Worm (Caenorhabditis elegans) whole organism, late embryonic: ENCODE data around the gene F26F2.11.

Experiments used
- F13H6.1 ChIP-seq: sonication (generic microtip); optimal IDR thresholded peaks from 2 replicates; lab custom pipeline; 2016; ENCODE audit warnings: missing genetic modification characterization, missing compliant biosample characterization
- K02D7.2 ChIP-seq: sonication (generic microtip); optimal IDR thresholded peaks from 2 replicates; lab custom pipeline; 2017; ENCODE audit warnings: mild to moderate bottlenecking, missing genetic modification characterization, missing compliant biosample characterization
- ama-1 ChIP-seq: fragments of 150-350 bp; optimal IDR thresholded peaks from 2 replicates; lab custom pipeline; 2014
- ceh-19 ChIP-seq: fragments of 200-800 bp; sonication (Bioruptor generic); optimal IDR thresholded peaks from 2 replicates; lab custom pipeline; 2018; ENCODE audit warnings: mild to moderate bottlenecking, missing genetic modification characterization, missing compliant biosample characterization
- ceh-2 ChIP-seq: sonication (generic microtip); optimal IDR thresholded peaks from 2 replicates; lab custom pipeline; 2016; ENCODE audit warnings: missing genotype, missing genetic modification characterization, missing compliant biosample characterization
- ceh-24 ChIP-seq: sonication (generic microtip); optimal IDR thresholded peaks from 2 replicates; lab custom pipeline; 2016; ENCODE audit warnings: mild to moderate bottlenecking, missing genetic modification characterization, missing compliant biosample characterization
- ceh-30 ChIP-seq: fragments of 150-350 bp; optimal IDR thresholded peaks from 2 replicates; lab custom pipeline; 2014; ENCODE audit warnings: missing biosample characterization, missing genetic modification characterization
- ceh-45 ChIP-seq: fragments of 200-800 bp; sonication (Bioruptor generic); IDR thresholded peaks from 2 replicates; pipeline ENCODE4 v1.3.6; 2022; ENCODE audit warnings: missing genetic modification reagents, missing genetic modification characterization, missing compliant biosample characterization
- che-1 ChIP-seq: sonication (generic microtip); optimal IDR thresholded peaks from 2 replicates; lab custom pipeline; 2016; ENCODE audit warnings: mild to moderate bottlenecking, missing genetic modification characterization, missing compliant biosample characterization
- dmd-4 ChIP-seq: sonication (generic microtip); optimal IDR thresholded peaks from 2 replicates; lab custom pipeline; 2016; ENCODE audit warnings: borderline replicate concordance, missing genetic modification characterization, missing compliant biosample characterization
- dve-1 ChIP-seq: sonication (generic microtip); optimal IDR thresholded peaks from 2 replicates; lab custom pipeline; 2017; ENCODE audit warnings: antibody characterized with exemption, mild to moderate bottlenecking, missing genetic modification characterization, missing compliant biosample characterization
- elt-2 ChIP-seq: sonication (generic microtip); optimal IDR thresholded peaks from 2 replicates; lab custom pipeline; 2016; ENCODE audit warnings: missing genetic modification reagents, missing genetic modification characterization, missing compliant biosample characterization
- ets-4 ChIP-seq: sonication (generic microtip); optimal IDR thresholded peaks from 2 replicates; lab custom pipeline; 2016; ENCODE audit warnings: missing genetic modification characterization, missing compliant biosample characterization
- fax-1 ChIP-seq: sonication (generic microtip); optimal IDR thresholded peaks from 2 replicates; lab custom pipeline; 2016; ENCODE audit warnings: missing genotype, missing genetic modification characterization, missing compliant biosample characterization
- fkh-10 ChIP-seq: fragments of 150-350 bp; optimal IDR thresholded peaks from 2 replicates; lab custom pipeline; 2014; ENCODE audit warnings: missing biosample characterization, missing genetic modification reagents, missing genetic modification characterization
- fkh-6 ChIP-seq: sonication (generic microtip); optimal IDR thresholded peaks from 2 replicates; lab custom pipeline; 2016; ENCODE audit warnings: missing genetic modification characterization, missing compliant biosample characterization
- hlh-13 ChIP-seq: fragments of 200-800 bp; sonication (Bioruptor generic); optimal IDR thresholded peaks from 2 replicates; lab custom pipeline; 2018; ENCODE audit warnings: mild to moderate bottlenecking, missing genetic modification characterization, missing compliant biosample characterization
- hlh-30 ChIP-seq: sonication (generic microtip); optimal IDR thresholded peaks from 2 replicates; lab custom pipeline; 2017; ENCODE audit warnings: antibody characterized with exemption, missing genetic modification characterization, missing compliant biosample characterization; ENCODE audit not compliant: insufficient read depth
- lin-11 ChIP-seq: fragments of 200-800 bp; sonication (Bioruptor generic); optimal IDR thresholded peaks from 2 replicates; lab custom pipeline; 2018; ENCODE audit warnings: mild to moderate bottlenecking, missing genetic modification characterization, missing compliant biosample characterization
- madf-2 ChIP-seq: sonication (generic microtip); optimal IDR thresholded peaks from 2 replicates; lab custom pipeline; 2017; ENCODE audit warnings: missing genetic modification characterization, missing compliant biosample characterization
- mec-3 ChIP-seq: sonication (generic microtip); optimal IDR thresholded peaks from 2 replicates; lab custom pipeline; 2016; ENCODE audit warnings: borderline replicate concordance, missing genetic modification characterization, missing compliant biosample characterization
- nfya-1 ChIP-seq: sonication (generic microtip); optimal IDR thresholded peaks from 2 replicates; lab custom pipeline; 2017; ENCODE audit warnings: missing genetic modification characterization, mild to moderate bottlenecking, missing compliant biosample characterization, antibody characterized with exemption, moderate library complexity
- nhr-11 ChIP-seq: fragments of 150-350 bp; optimal IDR thresholded peaks from 2 replicates; lab custom pipeline; 2014; ENCODE audit warnings: missing biosample characterization, missing genetic modification characterization
- nhr-232 ChIP-seq: sonication (generic microtip); optimal IDR thresholded peaks from 2 replicates; lab custom pipeline; 2016; ENCODE audit warnings: missing genetic modification characterization, missing compliant biosample characterization
- npax-4 ChIP-seq: sonication (generic microtip); optimal IDR thresholded peaks from 2 replicates; lab custom pipeline; 2016; ENCODE audit warnings: missing genetic modification characterization, missing compliant biosample characterization
- pag-3 ChIP-seq: sonication (generic microtip); optimal IDR thresholded peaks from 2 replicates; lab custom pipeline; 2016; ENCODE audit warnings: missing compliant biosample characterization, missing genetic modification characterization, borderline replicate concordance
- pha-2 ChIP-seq: sonication (generic microtip); optimal IDR thresholded peaks from 2 replicates; lab custom pipeline; 2017; ENCODE audit warnings: mild to moderate bottlenecking, missing genetic modification characterization, missing compliant biosample characterization
- pros-1 ChIP-seq: fragments of 150-350 bp; optimal IDR thresholded peaks from 2 replicates; lab custom pipeline; 2014; ENCODE audit warnings: missing biosample characterization, missing genetic modification reagents, missing genetic modification characterization
- ref-2 ChIP-seq: sonication (generic microtip); optimal IDR thresholded peaks from 2 replicates; lab custom pipeline; 2016; ENCODE audit warnings: missing genetic modification characterization, missing compliant biosample characterization
- sdc-2 ChIP-seq: sonication (generic microtip); optimal IDR thresholded peaks from 2 replicates; lab custom pipeline; 2016; ENCODE audit warnings: missing genotype, missing genetic modification characterization, missing compliant biosample characterization
- sox-4 ChIP-seq: sonication (generic microtip); optimal IDR thresholded peaks from 2 replicates; lab custom pipeline; 2017; ENCODE audit warnings: mild to moderate bottlenecking, missing genetic modification characterization, inconsistent platforms, missing compliant biosample characterization
- tbx-2 ChIP-seq: sonication (generic microtip); optimal IDR thresholded peaks from 2 replicates; lab custom pipeline; 2016; ENCODE audit warnings: missing genetic modification characterization, missing compliant biosample characterization
- ttx-3 ChIP-seq: sonication (generic microtip); optimal IDR thresholded peaks from 2 replicates; lab custom pipeline; 2016; ENCODE audit warnings: missing genetic modification reagents, missing genetic modification characterization, missing compliant biosample characterization
- unc-3 ChIP-seq, 2 experiments: fragments of 200-800 bp in 1 of 2; sonication (Bioruptor generic) in 1 of 2; sonication (generic microtip) in 1 of 2; conservative IDR thresholded peaks in 1 of 2; optimal IDR thresholded peaks in 1 of 2; 2 replicates each; pipeline versions ENCODE4 v1.3.6 to Lab custom; 2016 to 2022; ENCODE audit warnings: missing compliant biosample characterization in 2 of 2, missing genetic modification characterization in 2 of 2, missing genetic modification reagents in 1 of 2

The F26F2.11 gene

DNA sequence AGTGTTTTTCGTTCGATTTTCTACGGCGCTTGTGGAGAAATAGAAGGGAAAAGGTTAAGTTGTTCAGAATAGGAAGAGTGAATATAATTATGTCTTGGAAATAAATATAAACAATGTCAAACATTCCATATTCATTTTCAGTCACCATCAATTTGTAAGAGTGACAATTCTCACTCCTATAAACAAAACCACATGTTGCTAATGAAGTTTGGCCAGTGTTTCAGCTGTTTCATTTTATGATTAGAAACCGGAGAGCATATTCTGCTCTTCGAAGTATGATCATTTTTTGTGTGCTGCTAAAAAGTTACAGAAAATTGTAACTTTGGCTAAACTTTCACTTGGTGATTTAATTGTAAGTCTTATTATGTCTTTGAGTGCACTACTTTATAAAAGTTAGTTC lies 40.4 kb downstream of the F26F2.11 start, which contains the start of gene Y38H6C.21:
Y38H6C.21 (minus strand) TSS at position 148 of the 400 bp plus-strand sequence.
- TF ChIP-seq ttx-3 (tag; lab: Kevin White, UChicago): no peak
- no peak for TF ChIP-seq ceh-24 (tag; lab: Kevin White, UChicago)
- no peak for TF ChIP-seq npax-4 (tag; lab: Kevin White, UChicago)
- no peak for TF ChIP-seq nfya-1
- TF ChIP-seq fkh-10 (GFP tag; lab: Kevin White, UChicago): no peak
- TF ChIP-seq madf-2 (tag; lab: Kevin White, UChicago): no peak
- no peak for TF ChIP-seq ets-4 (tag; lab: Kevin White, UChicago)
- no peak for TF ChIP-seq pha-2 (tag; lab: Kevin White, UChicago)
- no peak for TF ChIP-seq hlh-13 (GFP tag; lab: Kevin White, UChicago)
- no peak for TF ChIP-seq unc-3 (GFP tag; conservative IDR thresholded peaks at IDR 0.05; lab: Robert Waterston, UW)
- no peak for TF ChIP-seq unc-3 (tag; optimal IDR thresholded peaks at IDR 0.05; lab: Kevin White, UChicago)
- TF ChIP-seq ceh-19 (GFP tag; lab: Kevin White, UChicago): no peak
- TF ChIP-seq ceh-45 (GFP tag; lab: Robert Waterston, UW): no peak

DNA sequence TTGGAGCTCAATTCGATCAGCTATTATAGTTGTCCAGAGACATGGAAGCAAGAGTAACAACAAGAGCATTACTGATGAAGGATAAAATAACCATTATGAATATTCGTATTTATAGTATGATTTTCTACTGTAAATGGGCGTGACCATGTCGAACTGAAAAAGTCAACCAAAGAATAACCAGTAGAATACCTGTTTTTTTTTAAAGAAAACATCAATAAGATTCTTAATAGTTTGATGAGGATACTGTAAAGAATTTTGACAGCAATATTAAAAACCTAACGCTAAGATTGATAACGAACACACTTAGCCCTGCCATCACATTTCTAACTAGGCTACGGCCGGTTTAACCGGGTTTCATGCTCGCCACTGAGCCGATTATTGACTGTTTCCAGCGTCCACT lies 42.6 kb downstream of the F26F2.11 start, which contains the start of gene vmo-1:
vmo-1 (minus strand) TSS at position 101 of the 400 bp plus-strand sequence.
- TF ChIP-seq pag-3 (tag; lab: Kevin White, UChicago) (no peak), elt-2 (tag; lab: Kevin White, UChicago) (no peak), ets-4 (tag; lab: Kevin White, UChicago) (no peak), pha-2 (tag; lab: Kevin White, UChicago) (no peak), K02D7.2 (no peak), sox-4 (tag; lab: Kevin White, UChicago) (no peak)

ce11 chrV:20551096-20551495 lies 44.5 kb downstream of the F26F2.11 start, which contains the start of gene Y38H6C.20:
Gene Y38H6C.20 (minus strand): TSS chrV:20551196.
- TF ChIP-seq dmd-4: no peak
- TF ChIP-seq ama-1 (lab: Kevin White, UChicago): no peak
- TF ChIP-seq nhr-11 (tag; lab: Kevin White, UChicago): no peak
- no peak for TF ChIP-seq ttx-3 (tag; lab: Kevin White, UChicago)
- TF ChIP-seq F13H6.1 (tag; lab: Kevin White, UChicago): no peak
- no peak for TF ChIP-seq nhr-232
- TF ChIP-seq sdc-2 (tag; lab: Kevin White, UChicago): no peak
- no peak for TF ChIP-seq hlh-30 (tag; lab: Kevin White, UChicago)

- TF ChIP-seq fkh-6 (tag; lab: Kevin White, UChicago) (no peak), unc-3 (GFP tag; conservative IDR thresholded peaks at IDR 0.05; lab: Robert Waterston, UW) (no peak), unc-3 (tag; optimal IDR thresholded peaks at IDR 0.05; lab: Kevin White, UChicago) (no peak), fkh-10 (GFP tag; lab: Kevin White, UChicago) (no peak), fax-1 (no peak), che-1 (tag; lab: Kevin White, UChicago) (no peak), mec-3 (tag; lab: Kevin White, UChicago) (no peak), dve-1 (tag; lab: Kevin White, UChicago) (no peak), sdc-2 (tag; lab: Kevin White, UChicago) (no peak), ceh-2 (no peak), ref-2 (tag; lab: Kevin White, UChicago) (no peak), ttx-3 (tag; lab: Kevin White, UChicago) (no peak), nfya-1 (no peak), lin-11 (tag; lab: Kevin White, UChicago) (no peak), pros-1 (tag; lab: Kevin White, UChicago) (no peak)
Measured at ce11 chrV:20547048-20547447, 48.5 kb downstream of the F26F2.11 start, which contains the start of gene Y38H6C.18. Gene Y38H6C.18 (minus strand): TSS chrV:20547148.

ce11 chrV:20545742-20546141 lies 49.8 kb downstream of the F26F2.11 start:
- no peak for TF ChIP-seq ceh-30 (tag; lab: Kevin White, UChicago)
- TF ChIP-seq ceh-19 (GFP tag; lab: Kevin White, UChicago): no peak
- no peak for TF ChIP-seq ets-4 (tag; lab: Kevin White, UChicago)
- no peak for TF ChIP-seq tbx-2 (tag; lab: Kevin White, UChicago)
- no peak for TF ChIP-seq pag-3 (tag; lab: Kevin White, UChicago)
